Worm (Caenorhabditis elegans) whole organism, mixed stage, embryonic: ENCODE results near the gene bbs-4.

Experiments
- bed-3 ChIP-seq: fragments of 200-800 bp; sonication (Bioruptor generic); optimal IDR thresholded peaks from 3 replicates; lab custom pipeline; 2018; ENCODE audit warnings: mild to moderate bottlenecking, missing genetic modification characterization, moderate library complexity, missing compliant biosample characterization
- ceh-39 ChIP-seq: fragments of 150-350 bp; optimal IDR thresholded peaks from 2 replicates; lab custom pipeline; 2014; ENCODE audit warnings: missing biosample characterization, missing genetic modification characterization
- ces-1 ChIP-seq: fragments of 150-350 bp; optimal IDR thresholded peaks from 2 replicates; lab custom pipeline; 2014; ENCODE audit warnings: missing biosample characterization, missing genetic modification reagents, missing genetic modification characterization
- lin-13 ChIP-seq: fragments of 150-350 bp; optimal IDR thresholded peaks from 2 replicates; lab custom pipeline; 2014; ENCODE audit warnings: missing biosample characterization, missing genetic modification characterization
- lsy-2 ChIP-seq: fragments of 150-350 bp; optimal IDR thresholded peaks from 2 replicates; lab custom pipeline; 2014; ENCODE audit warnings: missing biosample characterization, missing genetic modification characterization
- mab-5 ChIP-seq: fragments of 150-350 bp; optimal IDR thresholded peaks from 2 replicates; lab custom pipeline; 2014; ENCODE audit warnings: missing biosample characterization, missing genetic modification characterization
- mep-1 ChIP-seq: fragments of 150-350 bp; optimal IDR thresholded peaks from 2 replicates; lab custom pipeline; 2017; ENCODE audit warnings: missing biosample characterization, missing genetic modification reagents, missing genetic modification characterization, inconsistent platforms
- nhr-12 ChIP-seq: fragments of 150-350 bp; optimal IDR thresholded peaks from 2 replicates; lab custom pipeline; 2014; ENCODE audit warnings: missing biosample characterization, missing genetic modification characterization
- nhr-237 ChIP-seq: fragments of 150-350 bp; optimal IDR thresholded peaks from 2 replicates; lab custom pipeline; 2014; ENCODE audit warnings: missing biosample characterization, missing genetic modification characterization
- pha-4 ChIP-seq: fragments of 150-350 bp; optimal IDR thresholded peaks from 2 replicates; lab custom pipeline; 2018; ENCODE audit warnings: missing biosample characterization, missing genetic modification reagents, missing genetic modification characterization
- sptf-1 ChIP-seq: sonication (generic microtip); optimal IDR thresholded peaks from 2 replicates; lab custom pipeline; 2017; ENCODE audit warnings: mild to moderate bottlenecking, missing genetic modification characterization, moderate library complexity, missing compliant biosample characterization
- unc-39 ChIP-seq: fragments of 150-350 bp; optimal IDR thresholded peaks from 2 replicates; lab custom pipeline; 2014; ENCODE audit warnings: missing biosample characterization, missing genetic modification characterization
- unc-62 ChIP-seq: fragments of 150-350 bp; optimal IDR thresholded peaks from 2 replicates; lab custom pipeline; 2014; ENCODE audit warnings: missing biosample characterization, missing genetic modification reagents, missing genetic modification characterization
- ztf-11 ChIP-seq: fragments of 150-350 bp; optimal IDR thresholded peaks from 2 replicates; lab custom pipeline; 2014; ENCODE audit warnings: missing biosample characterization, missing genetic modification characterization

- TF ChIP-seq nhr-237 (no peak), mab-5 (tag; lab: Kevin White, UChicago) (no peak), ces-1 (GFP tag; lab: Kevin White, UChicago) (no peak), sptf-1 (tag; lab: Kevin White, UChicago) (no peak), unc-62 (no peak), lin-13 (tag; lab: Kevin White, UChicago) (no peak), pha-4 (tag; lab: Kevin White, UChicago) (no peak), nhr-12 (tag; lab: Kevin White, UChicago) (no peak), bed-3 (GFP tag; lab: Kevin White, UChicago) (no peak), ceh-39 (no peak), ztf-11 (tag; lab: Kevin White, UChicago) (no peak), lsy-2 (tag; lab: Kevin White, UChicago) (no peak), unc-39 (tag; lab: Kevin White, UChicago) (no peak), mep-1 (no peak)
Observed at ce11 chrIII:9608650-9609049, 3.3 kb downstream of the bbs-4 start, which contains the start of gene clec-161.
